Worm (Caenorhabditis elegans): Measurements from ENCODE around the gene nep-22.

nep-22 gene

DNA sequence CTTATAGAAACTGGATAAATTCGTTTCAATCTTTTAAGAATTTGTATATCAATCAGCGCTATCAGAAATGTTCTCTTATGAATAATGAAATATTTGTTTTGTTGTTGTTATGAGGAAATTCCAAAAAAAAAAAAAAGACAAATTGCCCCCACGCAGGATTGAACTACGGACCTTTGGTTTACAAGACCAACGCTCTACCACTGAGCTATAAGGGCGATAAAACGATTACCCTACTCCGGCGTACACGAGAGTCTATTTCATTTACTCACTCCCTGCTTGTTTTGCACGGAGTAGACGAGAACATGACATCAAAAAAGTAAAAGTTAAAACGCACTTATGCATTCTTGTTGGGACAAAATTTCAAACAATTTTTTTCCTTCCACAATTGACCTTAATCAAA is 10.1 kb upstream of the nep-22 start (continued):
- TF ChIP-seq cebp-1 (GFP tag; IDR thresholded peaks at IDR 0.05) (no peak), cebp-1 (tag; optimal IDR thresholded peaks at IDR 0.05) (no peak), tbx-9 (tag; optimal IDR thresholded peaks at IDR 0.05; ENCODE audit: borderline replicate concordance) (no peak), Y53F4B.3 (GFP tag; IDR thresholded peaks at IDR 0.05) (no peak), madf-6 (GFP tag; IDR thresholded peaks at IDR 0.05) (no peak), nhr-80 (tag; optimal IDR thresholded peaks at IDR 0.05) (peak; percentile 37), F39B2.1 (GFP tag; IDR thresholded peaks at IDR 0.05) (no peak), cebp-2 (GFP tag; IDR thresholded peaks at IDR 0.05) (peak; percentile 93), tbp1 (GFP tag; optimal IDR thresholded peaks at IDR 0.05) (peak; percentile 95), snpc-1.3 (tag; optimal IDR thresholded peaks at IDR 0.05; ENCODE audit: insufficient read depth) (peak; percentile 68), bed-2 (GFP tag; IDR thresholded peaks at IDR 0.05) (0 out of 2 replicates have a peak, but pooled peaks have one; percentile 56), F22D6.2 (tag; optimal IDR thresholded peaks at IDR 0.05) (peak; percentile 31), B0035.1 (tag; optimal IDR thresholded peaks at IDR 0.05) (peak; percentile 77), nhr-90 (tag; optimal IDR thresholded peaks at IDR 0.05) (peak; percentile 88), B0019.2 (GFP tag; conservative IDR thresholded peaks at IDR 0.05) (peak; percentile 38; the same call in 1 of the 2 replicates), zfh-2 (GFP tag; conservative IDR thresholded peaks at IDR 0.05) (no peak), pbrm-1 (GFP tag; IDR thresholded peaks at IDR 0.05) (peak; percentile 78; the same call in 1 of the 2 replicates), dpl-1 (GFP tag; optimal IDR thresholded peaks at IDR 0.05) (no peak), hsf-1 (GFP tag; IDR thresholded peaks at IDR 0.05) (no peak), unc-62 (GFP tag; optimal IDR thresholded peaks at IDR 0.05) (no peak), athp-1 (tag; optimal IDR thresholded peaks at IDR 0.05) (peak; percentile 39), snpc-1.1 (tag; optimal IDR thresholded peaks at IDR 0.05; ENCODE audit: insufficient read depth) (no peak), lin-35 (GFP tag; optimal IDR thresholded peaks at IDR 0.05) (no peak), B0261.1 (tag; optimal IDR thresholded peaks at IDR 0.05) (peak; percentile 90), let-526 (GFP tag; IDR thresholded peaks at IDR 0.05) (no peak), lir-1 (GFP tag; conservative IDR thresholded peaks at IDR 0.05) (no peak), hlh-12 (tag; optimal IDR thresholded peaks at IDR 0.05) (peak; percentile 70), xnd-1 (tag; optimal IDR thresholded peaks at IDR 0.05) (no peak), repo-1 (tag; optimal IDR thresholded peaks at IDR 0.05) (no peak), rec-8 (tag; optimal IDR thresholded peaks at IDR 0.05) (peak; percentile 84 to 94), madf-10 (tag; optimal IDR thresholded peaks at IDR 0.05) (peak; percentile 64), lsl-1 (GFP tag; optimal IDR thresholded peaks at IDR 0.05) (no peak), nhr-27 (tag; optimal IDR thresholded peaks at IDR 0.05) (no peak), tlf-1 (GFP tag; optimal IDR thresholded peaks at IDR 0.05) (no peak), ccch-3 (GFP tag; optimal IDR thresholded peaks at IDR 0.05) (peak; percentile 41), unc-130 (GFP tag; optimal IDR thresholded peaks at IDR 0.05) (peak; percentile 18), madf-3 (GFP tag; IDR thresholded peaks at IDR 0.05) (0 out of 2 replicates have a peak, but pooled peaks have one; percentile 48), lin-40 (tag; optimal IDR thresholded peaks at IDR 0.05) (no peak), ztf-18 (tag; optimal IDR thresholded peaks at IDR 0.05) (peak; percentile 78), F23B12.7 (tag; optimal IDR thresholded peaks at IDR 0.05; ENCODE audit: insufficient read depth) (peak; percentile 59), nhr-120 (GFP tag; IDR thresholded peaks at IDR 0.05) (no peak), hmg-20 (GFP tag; IDR thresholded peaks at IDR 0.05) (peak; percentile 83), Y56A3A.18 (GFP tag; IDR thresholded peaks at IDR 0.05) (peak; percentile 93), Y95B8A.8 (GFP tag; IDR thresholded peaks at IDR 0.05) (0 out of 2 replicates have a peak, but pooled peaks have one; percentile 20), ets-4 (GFP tag; optimal IDR thresholded peaks at IDR 0.05) (no peak), snpc-3.4 (tag; optimal IDR thresholded peaks at IDR 0.05) (peak; percentile 32), F57C9.4 (tag; optimal IDR thresholded peaks at IDR 0.05) (no peak), F52B5.7 (tag; optimal IDR thresholded peaks at IDR 0.05) (no peak)
